Worm (Caenorhabditis elegans): ENCODE data around the gene pph-4.1.
"Not testable (repeated sequence)": the region's sequence is repeated elsewhere in the genome, so short reads cannot be mapped to it uniquely, and the experiment has no call there.

Gene pph-4.1

DNA sequence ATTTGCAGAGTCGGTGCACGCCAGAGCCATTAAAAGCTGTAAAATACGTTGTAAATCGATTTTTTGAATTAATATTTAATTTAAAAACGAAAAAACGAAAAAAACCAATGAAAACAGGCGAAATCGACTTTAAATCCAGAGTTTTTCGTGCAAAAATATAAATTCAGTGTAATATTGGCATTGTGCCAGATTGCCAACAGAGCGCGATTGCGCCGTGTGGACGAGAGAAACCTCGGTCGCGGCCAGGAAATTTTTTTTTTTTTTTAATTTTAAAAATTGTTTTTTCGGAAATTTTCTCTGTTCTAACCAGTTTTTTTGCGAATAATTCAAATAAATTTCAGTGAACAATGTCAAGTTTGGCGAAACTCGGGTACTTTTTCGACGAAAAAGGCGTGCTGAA is at the start of gene pph-4.1, which contains the start of gene Y75B8A.31:
TSS of gene pph-4.1 (minus strand) at position 36 of the 400 bp plus-strand sequence.
TSS of gene Y75B8A.31 (plus strand) at position 342 of the 400 bp plus-strand sequence.
- TF ChIP-seq flt-1 (GFP tag; IDR thresholded peaks at IDR 0.05) (peak; percentile 48; the same call in 1 of the 2 replicates), ceh-36 (tag; optimal IDR thresholded peaks at IDR 0.05) (no peak), F13C5.2 (tag; optimal IDR thresholded peaks at IDR 0.05) (peak; percentile 10), hnd-1 (tag; optimal IDR thresholded peaks at IDR 0.05) (no peak), hmg-4 (GFP tag; optimal IDR thresholded peaks at IDR 0.05) (no peak), ceh-13 (GFP tag; optimal IDR thresholded peaks at IDR 0.05) (peak; percentile 0), pes-1 (GFP tag; IDR thresholded peaks at IDR 0.05) (peak; percentile 74), hmbx-1 (tag; optimal IDR thresholded peaks at IDR 0.05) (no peak), B0310.2 (tag; optimal IDR thresholded peaks at IDR 0.05) (no peak), sea-1 (GFP tag; conservative IDR thresholded peaks at IDR 0.05) (0 out of 2 replicates have a peak, but pooled peaks have one; percentile 26), ama-1 (optimal IDR thresholded peaks at IDR 0.05) (no peak), tbx-37 (GFP tag; conservative IDR thresholded peaks at IDR 0.05) (peak; percentile 87), tra-4 (tag; optimal IDR thresholded peaks at IDR 0.05) (no peak), scrt-1 (GFP tag; IDR thresholded peaks at IDR 0.05) (0 out of 2 replicates have a peak, but pooled peaks have one; percentile 13), tbx-11 (GFP tag; IDR thresholded peaks at IDR 0.05) (peak; percentile 52; the same call in 1 of the 2 replicates), aly-1 (tag; optimal IDR thresholded peaks at IDR 0.05) (no peak)

DNA sequence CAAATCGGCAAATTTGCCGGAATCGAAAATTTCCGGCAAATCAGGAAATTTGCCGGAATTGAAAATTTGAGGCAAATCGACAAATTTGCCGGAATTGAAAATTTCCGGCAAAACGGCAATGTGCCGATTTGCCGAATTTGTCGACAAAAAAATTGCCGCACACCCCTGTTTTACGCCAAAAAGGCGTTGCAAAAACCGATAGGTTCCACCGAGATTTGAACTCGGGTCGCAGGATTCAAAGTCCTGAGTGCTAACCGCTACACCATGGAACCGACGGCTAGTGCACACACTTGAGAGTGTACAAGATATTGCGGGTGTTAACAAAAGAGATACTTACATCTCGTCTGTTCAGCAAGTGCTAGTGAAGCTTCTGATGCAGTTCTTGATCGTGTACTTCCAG is 48.6 kb upstream of the pph-4.1 start:
- peak; percentile 48; the same call in 1 of the 2 replicates for TF ChIP-seq tbx-37 (GFP tag; conservative IDR thresholded peaks at IDR 0.05)
- TF ChIP-seq scrt-1 (GFP tag; IDR thresholded peaks at IDR 0.05) = peak; percentile 77
- TF ChIP-seq ceh-13 (GFP tag; optimal IDR thresholded peaks at IDR 0.05) = peak; percentile 31
- TF ChIP-seq sea-1 (GFP tag; conservative IDR thresholded peaks at IDR 0.05) = no peak
- peak; percentile 56; the same call in 1 of the 2 replicates for TF ChIP-seq tbx-11 (GFP tag; IDR thresholded peaks at IDR 0.05)
- no peak for TF ChIP-seq ama-1 (optimal IDR thresholded peaks at IDR 0.05)
- peak; percentile 22 for TF ChIP-seq B0310.2 (tag; optimal IDR thresholded peaks at IDR 0.05)
- peak; percentile 68 for TF ChIP-seq aly-1 (tag; optimal IDR thresholded peaks at IDR 0.05)
- peak; percentile 8 for TF ChIP-seq hmg-4 (GFP tag; optimal IDR thresholded peaks at IDR 0.05)
- TF ChIP-seq ets-7 (tag; optimal IDR thresholded peaks at IDR 0.05) = no peak
- peak; percentile 81 for TF ChIP-seq pes-1 (GFP tag; IDR thresholded peaks at IDR 0.05)
- peak; percentile 15 for TF ChIP-seq hmbx-1 (tag; optimal IDR thresholded peaks at IDR 0.05)
- peak; percentile 75 for TF ChIP-seq flt-1 (GFP tag; IDR thresholded peaks at IDR 0.05)
- peak; percentile 40 for TF ChIP-seq F13C5.2 (tag; optimal IDR thresholded peaks at IDR 0.05)
- peak; percentile 6 for TF ChIP-seq hnd-1 (tag; optimal IDR thresholded peaks at IDR 0.05)
- TF ChIP-seq tra-4 (tag; optimal IDR thresholded peaks at IDR 0.05) = no peak
- TF ChIP-seq ceh-36 (tag; optimal IDR thresholded peaks at IDR 0.05) = peak; percentile 54

DNA sequence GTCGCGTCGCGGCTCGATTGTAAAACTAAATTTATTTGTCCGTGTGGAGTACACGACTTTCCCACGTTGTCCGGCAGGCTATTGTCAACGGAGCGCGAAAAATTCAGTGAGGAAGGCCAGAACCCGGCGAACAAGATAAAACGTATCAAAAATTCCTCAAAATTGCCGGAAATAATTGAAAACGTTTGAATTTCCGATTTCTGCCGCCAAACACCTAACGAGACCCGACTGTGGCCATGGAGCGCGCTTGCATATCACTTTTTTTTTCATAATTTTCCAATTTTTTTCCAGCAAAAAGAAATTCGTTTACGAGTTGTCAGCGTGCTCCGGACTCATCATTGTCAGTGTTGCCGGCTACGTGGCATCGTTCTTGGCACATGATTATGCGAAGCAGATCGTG is 47.3 kb upstream of the pph-4.1 start:
- TF ChIP-seq ets-7 (tag; optimal IDR thresholded peaks at IDR 0.05) = no peak
- no peak for TF ChIP-seq F13C5.2 (tag; optimal IDR thresholded peaks at IDR 0.05)
- TF ChIP-seq hnd-1 (tag; optimal IDR thresholded peaks at IDR 0.05) = no peak
- TF ChIP-seq flt-1 (GFP tag; IDR thresholded peaks at IDR 0.05) = no peak
- TF ChIP-seq B0310.2 (tag; optimal IDR thresholded peaks at IDR 0.05) = no peak
- TF ChIP-seq tbx-37 (GFP tag; conservative IDR thresholded peaks at IDR 0.05) = no peak
- no peak for TF ChIP-seq tra-4 (tag; optimal IDR thresholded peaks at IDR 0.05)
- TF ChIP-seq aly-1 (tag; optimal IDR thresholded peaks at IDR 0.05) = no peak
- TF ChIP-seq hmbx-1 (tag; optimal IDR thresholded peaks at IDR 0.05) = no peak

DNA sequence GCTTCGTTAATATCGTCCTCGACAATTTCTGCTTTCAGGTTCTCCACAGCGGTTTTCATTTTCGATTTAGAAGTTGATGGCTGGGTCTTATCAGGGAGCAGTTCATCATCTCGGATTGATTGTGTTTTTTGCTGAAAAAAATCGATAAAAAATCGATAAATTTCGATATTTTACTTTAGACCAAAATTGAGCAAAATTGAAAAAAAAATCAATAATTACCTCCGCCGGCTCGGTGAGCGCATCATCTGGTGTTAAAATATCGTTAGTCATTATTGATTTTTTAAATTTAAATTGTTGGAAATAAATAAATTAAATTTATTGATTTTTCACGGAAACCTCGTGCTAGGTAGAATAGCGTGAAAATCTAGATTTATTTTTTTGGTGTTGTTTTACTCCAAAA is 43.9 kb upstream of the pph-4.1 start, which contains the start of gene Y49E10.10:
TSS of gene Y49E10.10 (plus strand) at position 381 of the 400 bp plus-strand sequence.
- TF ChIP-seq hmg-4 (GFP tag; optimal IDR thresholded peaks at IDR 0.05) (no peak), scrt-1 (GFP tag; IDR thresholded peaks at IDR 0.05) (no peak), ceh-36 (tag; optimal IDR thresholded peaks at IDR 0.05) (no peak), flt-1 (GFP tag; IDR thresholded peaks at IDR 0.05) (no peak), tbx-11 (GFP tag; IDR thresholded peaks at IDR 0.05) (no peak), F13C5.2 (tag; optimal IDR thresholded peaks at IDR 0.05) (no peak), aly-1 (tag; optimal IDR thresholded peaks at IDR 0.05) (no peak), B0310.2 (tag; optimal IDR thresholded peaks at IDR 0.05) (no peak), ama-1 (optimal IDR thresholded peaks at IDR 0.05) (no peak), tra-4 (tag; optimal IDR thresholded peaks at IDR 0.05) (no peak), ceh-13 (GFP tag; optimal IDR thresholded peaks at IDR 0.05) (no peak), ets-7 (tag; optimal IDR thresholded peaks at IDR 0.05) (no peak), sea-1 (GFP tag; conservative IDR thresholded peaks at IDR 0.05) (no peak), pes-1 (GFP tag; IDR thresholded peaks at IDR 0.05) (no peak)

DNA sequence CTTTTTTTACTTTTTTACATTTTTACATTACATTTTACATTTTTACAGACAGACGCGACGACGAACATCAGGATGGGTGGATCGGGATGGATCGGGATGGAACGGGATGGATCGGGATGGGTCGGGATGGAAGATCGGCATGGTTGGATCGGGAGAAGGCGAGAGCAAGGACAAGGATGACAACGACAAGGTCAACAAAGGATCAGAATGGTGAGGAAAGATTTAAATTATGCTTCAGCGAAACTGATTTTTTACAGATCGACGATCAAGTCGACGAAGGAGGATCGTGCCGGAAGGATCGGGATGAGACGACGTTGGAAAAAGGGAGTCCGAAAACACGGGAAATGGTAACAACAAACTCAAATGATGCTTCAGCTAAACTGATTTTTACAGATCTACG is 37.0 kb upstream of the pph-4.1 start:
- TF ChIP-seq flt-1 (GFP tag; IDR thresholded peaks at IDR 0.05) (no peak), scrt-1 (GFP tag; IDR thresholded peaks at IDR 0.05) (no peak), tbx-37 (GFP tag; conservative IDR thresholded peaks at IDR 0.05) (no peak), ceh-13 (GFP tag; optimal IDR thresholded peaks at IDR 0.05) (no peak), aly-1 (tag; optimal IDR thresholded peaks at IDR 0.05) (no peak), tra-4 (tag; optimal IDR thresholded peaks at IDR 0.05) (no peak), pes-1 (GFP tag; IDR thresholded peaks at IDR 0.05) (no peak), B0310.2 (tag; optimal IDR thresholded peaks at IDR 0.05) (no peak), hnd-1 (tag; optimal IDR thresholded peaks at IDR 0.05) (no peak), F13C5.2 (tag; optimal IDR thresholded peaks at IDR 0.05) (no peak), sea-1 (GFP tag; conservative IDR thresholded peaks at IDR 0.05) (no peak), tbx-11 (GFP tag; IDR thresholded peaks at IDR 0.05) (no peak), hmg-4 (GFP tag; optimal IDR thresholded peaks at IDR 0.05) (no peak), ets-7 (tag; optimal IDR thresholded peaks at IDR 0.05) (no peak), ama-1 (optimal IDR thresholded peaks at IDR 0.05) (no peak), ceh-36 (tag; optimal IDR thresholded peaks at IDR 0.05) (no peak)

DNA sequence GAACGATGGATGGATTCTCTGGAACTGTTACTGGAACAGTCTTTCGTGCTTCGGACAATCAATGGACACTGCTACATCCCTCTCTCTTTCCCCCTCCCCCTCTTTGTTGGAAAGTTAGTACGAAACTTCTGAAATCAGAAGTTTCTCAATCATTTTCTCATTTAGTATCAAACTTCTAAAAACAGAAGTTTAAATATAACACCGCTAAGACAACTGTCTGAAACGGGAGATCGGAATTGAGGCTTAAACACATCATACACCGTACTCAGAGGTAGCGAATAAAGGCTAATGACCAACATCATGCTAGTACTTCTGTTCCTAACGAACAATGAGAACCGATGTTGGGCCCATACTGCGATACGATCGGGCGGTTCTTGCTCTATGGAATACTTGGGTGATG is 35.5 kb upstream of the pph-4.1 start, which contains the start of gene Y49E10.30:
TSS of gene Y49E10.30 (plus strand) at position 301 of the 400 bp plus-strand sequence.
- not testable (repeated sequence) for TF ChIP-seq B0310.2 (tag; optimal IDR thresholded peaks at IDR 0.05); pes-1 (GFP tag; IDR thresholded peaks at IDR 0.05); ceh-36 (tag; optimal IDR thresholded peaks at IDR 0.05)

DNA sequence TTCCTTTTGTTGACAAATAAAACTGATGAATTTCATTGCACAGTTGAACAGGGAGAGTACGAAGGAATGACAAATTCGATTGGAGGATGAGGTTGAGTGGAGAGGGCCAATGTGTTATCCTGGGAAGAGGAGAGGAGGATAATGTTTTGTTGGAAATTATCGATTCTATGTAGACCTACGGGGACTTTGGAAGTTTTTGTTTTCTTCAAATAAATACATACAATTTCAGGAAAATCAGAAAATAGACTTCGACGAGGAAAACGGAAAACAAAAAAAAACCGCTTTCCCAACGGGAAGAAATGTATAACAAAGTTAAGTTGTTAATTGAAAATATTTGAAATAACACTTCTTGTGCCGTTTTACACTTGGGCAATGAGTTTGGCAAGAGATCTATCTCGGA is 32.6 kb upstream of the pph-4.1 start, which contains the start of gene Y49E10.4:
TSS of gene Y49E10.4 (minus strand) at position 101 of the 400 bp plus-strand sequence.
- TF ChIP-seq hmbx-1 (tag; optimal IDR thresholded peaks at IDR 0.05); ceh-36 (tag; optimal IDR thresholded peaks at IDR 0.05); ama-1 (optimal IDR thresholded peaks at IDR 0.05): not testable (repeated sequence)
